Worm (Caenorhabditis elegans): Measurements from ENCODE around the gene Y45F3A.8.

Gene Y45F3A.8

ce11 chrIII:10621208-10621607 is 28.6 kb upstream of the Y45F3A.8 start, which contains the start of the genes lron-10 and hpr-9 (continued):
- TF ChIP-seq ztf-22 (GFP tag; optimal IDR thresholded peaks at IDR 0.05), result peak; percentile 42
- TF ChIP-seq ztf-3 (GFP tag; optimal IDR thresholded peaks at IDR 0.05), result no peak
- 0 out of 2 replicates have a peak, but pooled peaks have one; percentile 61 for TF ChIP-seq madf-3 (GFP tag; IDR thresholded peaks at IDR 0.05)
- peak; percentile 1 for TF ChIP-seq die-1 (tag; optimal IDR thresholded peaks at IDR 0.05)
- TF ChIP-seq lin-54 (GFP tag; optimal IDR thresholded peaks at IDR 0.05), result peak; percentile 73
- TF ChIP-seq F55B11.4 (tag; optimal IDR thresholded peaks at IDR 0.05; ENCODE audit: borderline replicate concordance, insufficient read depth), result no peak
- TF ChIP-seq madf-6 (GFP tag; IDR thresholded peaks at IDR 0.05), result peak; percentile 78
- TF ChIP-seq mcd-1 (GFP tag; IDR thresholded peaks at IDR 0.05), result peak; percentile 82
- no peak for TF ChIP-seq B0035.1 (tag; optimal IDR thresholded peaks at IDR 0.05)
- peak; percentile 60 for TF ChIP-seq zfh-2 (GFP tag; conservative IDR thresholded peaks at IDR 0.05)
- TF ChIP-seq let-607 (tag; optimal IDR thresholded peaks at IDR 0.05), result peak; percentile 20 to 68
- TF ChIP-seq fkh-3 (tag; optimal IDR thresholded peaks at IDR 0.05), result no peak
- TF ChIP-seq ccch-3 (GFP tag; optimal IDR thresholded peaks at IDR 0.05), result peak; percentile 6
- peak; percentile 71 for TF ChIP-seq K12H6.12 (tag; optimal IDR thresholded peaks at IDR 0.05)
- peak; percentile 53 for TF ChIP-seq zim-3 (tag; optimal IDR thresholded peaks at IDR 0.05)

- TF ChIP-seq lin-35 (GFP tag; optimal IDR thresholded peaks at IDR 0.05), result peak in 1 of 3 experiments; percentile 16
- no peak for TF ChIP-seq bed-2 (GFP tag; IDR thresholded peaks at IDR 0.05)
- TF ChIP-seq lir-1 (GFP tag; conservative IDR thresholded peaks at IDR 0.05), result no peak
These were observed 22.5 kb upstream of the Y45F3A.8 start, which contains the start of gene mrpl-22 for ce11 chrIII:10615166-10615565. Gene mrpl-22 (plus strand): TSS chrIII:10615466.

ce11 chrIII:10612333-10612732 is 19.7 kb upstream of the Y45F3A.8 start, which contains the start of gene Y39A1A.24:
Gene Y39A1A.24 (plus strand): TSS chrIII:10612633.
- TF ChIP-seq egrh-3 (GFP tag; IDR thresholded peaks at IDR 0.05) (no peak), cebp-1 (GFP tag; IDR thresholded peaks at IDR 0.05) (no peak), cebp-1 (tag; optimal IDR thresholded peaks at IDR 0.05) (no peak), dpff-1 (tag; optimal IDR thresholded peaks at IDR 0.05) (no peak), ceh-100 (GFP tag; IDR thresholded peaks at IDR 0.05) (no peak), fkh-3 (tag; optimal IDR thresholded peaks at IDR 0.05) (no peak), B0019.2 (GFP tag; conservative IDR thresholded peaks at IDR 0.05) (no peak), nhr-90 (tag; optimal IDR thresholded peaks at IDR 0.05) (no peak), nfya-1 (tag; optimal IDR thresholded peaks at IDR 0.05; ENCODE audit: borderline replicate concordance, insufficient read depth) (no peak), pbrm-1 (GFP tag; IDR thresholded peaks at IDR 0.05) (no peak), nfya-2 (GFP tag; IDR thresholded peaks at IDR 0.05) (no peak), ztf-22 (GFP tag; optimal IDR thresholded peaks at IDR 0.05) (no peak), zim-3 (tag; optimal IDR thresholded peaks at IDR 0.05) (no peak), athp-1 (tag; optimal IDR thresholded peaks at IDR 0.05) (no peak), F39B2.1 (GFP tag; IDR thresholded peaks at IDR 0.05) (no peak), snpc-1.3 (tag; optimal IDR thresholded peaks at IDR 0.05; ENCODE audit: insufficient read depth) (no peak)

- TF ChIP-seq ztf-3 (GFP tag; optimal IDR thresholded peaks at IDR 0.05), result no peak
- no peak for TF ChIP-seq snpc-4 (GFP tag; optimal IDR thresholded peaks at IDR 0.05)
- TF ChIP-seq snpc-4 (tag; optimal IDR thresholded peaks at IDR 0.05), result no peak
- no peak for TF ChIP-seq zfh-2 (GFP tag; conservative IDR thresholded peaks at IDR 0.05)
- TF ChIP-seq madf-10 (tag; optimal IDR thresholded peaks at IDR 0.05), result no peak
- no peak for TF ChIP-seq Y53F4B.3 (GFP tag; IDR thresholded peaks at IDR 0.05)
- no peak for TF ChIP-seq mes-4 (tag; optimal IDR thresholded peaks at IDR 0.05)
- no peak for TF ChIP-seq nfya-1 (tag; optimal IDR thresholded peaks at IDR 0.05; ENCODE audit: borderline replicate concordance, insufficient read depth)
- TF ChIP-seq egrh-3 (GFP tag; IDR thresholded peaks at IDR 0.05), result no peak
- TF ChIP-seq sea-2 (GFP tag; IDR thresholded peaks at IDR 0.05), result no peak
- no peak for TF ChIP-seq attf-5 (GFP tag; optimal IDR thresholded peaks at IDR 0.05)
- no peak for TF ChIP-seq Y67H2A.10 (GFP tag; conservative IDR thresholded peaks at IDR 0.05)
- TF ChIP-seq rcor-1 (GFP tag; IDR thresholded peaks at IDR 0.05), result no peak
- TF ChIP-seq efl-1 (GFP tag; optimal IDR thresholded peaks at IDR 0.05), result no peak
- TF ChIP-seq tbx-9 (tag; optimal IDR thresholded peaks at IDR 0.05; ENCODE audit: borderline replicate concordance), result no peak
- TF ChIP-seq F57C9.4 (tag; optimal IDR thresholded peaks at IDR 0.05), result no peak
- TF ChIP-seq unc-130 (GFP tag; optimal IDR thresholded peaks at IDR 0.05), result no peak
These were observed 15.5 kb upstream of the Y45F3A.8 start for ce11 chrIII:10608161-10608560.

Data from whole organism, young adult.